Fruit fly (Drosophila melanogaster) whole organism, embryonic: ENCODE results near the gene CG1971.

Experiments
- Ada2b ChIP-seq: fragments of 200-800 bp; sonication (Bioruptor generic); IDR thresholded peaks from 2 replicates; pipeline ENCODE4 v1.3.6; 2022; ENCODE audit warnings: missing biosample characterization, missing genetic modification characterization
- BEAF-32 ChIP-seq: fragments of 200-800 bp; sonication (Bioruptor generic); optimal IDR thresholded peaks from 3 replicates; lab custom pipeline; 2017; ENCODE audit warnings: missing biosample characterization, missing genetic modification characterization, mild to moderate bottlenecking, moderate library complexity, missing genetic modification reagents
- CG10209 ChIP-seq: fragments of 200-800 bp; sonication (Bioruptor generic); optimal IDR thresholded peaks from 3 replicates; lab custom pipeline; 2017; ENCODE audit warnings: missing biosample characterization, mild to moderate bottlenecking, missing genetic modification characterization, missing genetic modification reagents
- CG10274 ChIP-seq: fragments of 200-800 bp; sonication (Bioruptor generic); optimal IDR thresholded peaks from 3 replicates; lab custom pipeline; 2017; ENCODE audit warnings: missing biosample characterization, mild to moderate bottlenecking, missing genetic modification characterization
- CG10462 ChIP-seq: fragments of 200-800 bp; sonication (Bioruptor generic); optimal IDR thresholded peaks from 2 replicates; lab custom pipeline; 2016; ENCODE audit warnings: missing biosample characterization, missing genetic modification characterization
- CG10979 ChIP-seq: fragments of 200-800 bp; sonication (Bioruptor generic); optimal IDR thresholded peaks from 2 replicates; lab custom pipeline; 2018; ENCODE audit warnings: missing biosample characterization, mild to moderate bottlenecking, missing genetic modification characterization, moderate library complexity
- CG12659 ChIP-seq: fragments of 200-800 bp; sonication (Bioruptor generic); optimal IDR thresholded peaks from 3 replicates; lab custom pipeline; 2017; ENCODE audit warnings: mild to moderate bottlenecking, missing biosample characterization, missing genetic modification reagents, missing genetic modification characterization
- CG12769 ChIP-seq: fragments of 200-800 bp; sonication (Bioruptor generic); optimal IDR thresholded peaks from 2 replicates; lab custom pipeline; 2019; ENCODE audit warnings: missing biosample characterization, mild to moderate bottlenecking, missing genetic modification characterization, moderate library complexity
- CG17359 ChIP-seq: fragments of 200-800 bp; sonication (Bioruptor generic); optimal IDR thresholded peaks from 3 replicates; lab custom pipeline; 2018; ENCODE audit warnings: missing biosample characterization, mild to moderate bottlenecking, missing genetic modification characterization, moderate library complexity
- CG2678 ChIP-seq: fragments of 200-800 bp; sonication (Bioruptor generic); optimal IDR thresholded peaks from 3 replicates; lab custom pipeline; 2019; ENCODE audit warnings: missing biosample characterization, mild to moderate bottlenecking, missing genetic modification characterization, moderate library complexity
- CG31441 ChIP-seq: fragments of 200-800 bp; sonication (Bioruptor generic); IDR thresholded peaks from 2 replicates; pipeline ENCODE4 v1.3.6; 2022; ENCODE audit warnings: missing biosample characterization, missing genetic modification characterization
- CG4617 ChIP-seq: fragments of 200-800 bp; sonication (Bioruptor generic); optimal IDR thresholded peaks from 3 replicates; lab custom pipeline; 2016; ENCODE audit warnings: missing biosample characterization, missing genetic modification characterization, borderline replicate concordance
- CG6683 ChIP-seq: fragments of 200-800 bp; sonication (Bioruptor generic); optimal IDR thresholded peaks from 2 replicates; lab custom pipeline; 2017; ENCODE audit warnings: missing biosample characterization, mild to moderate bottlenecking, missing genetic modification characterization, missing genetic modification reagents
- CG7372 ChIP-seq: fragments of 200-800 bp; sonication (Bioruptor generic); IDR thresholded peaks from 2 replicates; pipeline ENCODE4 v1.3.6; 2022; ENCODE audit warnings: missing biosample characterization, missing genetic modification characterization
- CG8388 ChIP-seq: fragments of 200-800 bp; sonication (Bioruptor generic); optimal IDR thresholded peaks from 2 replicates; lab custom pipeline; 2019; ENCODE audit warnings: missing biosample characterization, mild to moderate bottlenecking, missing genetic modification characterization, moderate library complexity
- CG8765 ChIP-seq: fragments of 200-800 bp; sonication (Bioruptor generic); IDR thresholded peaks from 2 replicates; pipeline ENCODE4 v1.3.6; 2022; ENCODE audit warnings: missing biosample characterization, missing genetic modification characterization
- CG8924 ChIP-seq: fragments of 200-800 bp; optimal IDR thresholded peaks from 3 replicates; lab custom pipeline; 2019; ENCODE audit warnings: missing biosample characterization, mild to moderate bottlenecking, missing genetic modification characterization, moderate library complexity
- CG9609 ChIP-seq: fragments of 200-800 bp; sonication (Bioruptor generic); optimal IDR thresholded peaks from 3 replicates; lab custom pipeline; 2016; ENCODE audit warnings: missing biosample characterization, missing genetic modification characterization
- CkIIα-i1 ChIP-seq: fragments of 200-800 bp; sonication (Bioruptor generic); IDR thresholded peaks from 2 replicates; pipeline ENCODE4 v1.3.6; 2022; ENCODE audit warnings: missing biosample characterization, missing genetic modification characterization
- Eip74EF ChIP-seq, 2 experiments: fragments of 200-800 bp in 1 of 2; fragments of >200 bp in 1 of 2; sonication (Bioruptor generic) in 1 of 2; optimal IDR thresholded peaks; 2 replicates each; lab custom pipeline; 2017 to 2019; ENCODE audit warnings: missing biosample characterization in 2 of 2, missing genetic modification characterization in 2 of 2, mild to moderate bottlenecking in 1 of 2, moderate library complexity in 1 of 2
- Fer3 ChIP-seq: fragments of 200-800 bp; sonication (Bioruptor generic); optimal IDR thresholded peaks from 2 replicates; lab custom pipeline; 2018; ENCODE audit warnings: missing biosample characterization, mild to moderate bottlenecking, missing genetic modification characterization, moderate library complexity
- Myb ChIP-seq: fragments of 200-800 bp; sonication (Bioruptor generic); optimal IDR thresholded peaks from 2 replicates; lab custom pipeline; 2016; ENCODE audit warnings: missing biosample characterization, missing genetic modification characterization
- Rx ChIP-seq: fragments of 200-800 bp; sonication (Bioruptor generic); IDR thresholded peaks from 2 replicates; pipeline ENCODE4 v1.3.6; 2022; ENCODE audit warnings: missing biosample characterization, missing genetic modification characterization
- Scr ChIP-seq: fragments of 200-800 bp; sonication (Bioruptor generic); IDR thresholded peaks from 2 replicates; pipeline ENCODE4 v1.3.6; 2022; ENCODE audit warnings: missing biosample characterization, missing genetic modification characterization; ENCODE audit not compliant: partially characterized antibody
- Trl ChIP-seq, 3 experiments: fragments of >200 bp in 2 of 3; fragments of 200-800 bp in 1 of 3; sonication (Bioruptor generic) in 1 of 3; optimal IDR thresholded peaks; 2 replicates in 1 of 3; 3 replicates in 2 of 3; lab custom pipeline; 2016 to 2017; ENCODE audit warnings: missing biosample characterization in 1 of 3, missing genetic modification characterization in 1 of 3
- abd-A ChIP-seq: fragments of 200-800 bp; sonication (Bioruptor generic); optimal IDR thresholded peaks from 3 replicates; lab custom pipeline; 2019; ENCODE audit warnings: missing biosample characterization, mild to moderate bottlenecking, missing genetic modification characterization, moderate library complexity
- bab2 ChIP-seq: fragments of 200-800 bp; sonication (Bioruptor generic); optimal IDR thresholded peaks from 2 replicates; lab custom pipeline; 2016; ENCODE audit warnings: missing biosample characterization, missing genetic modification characterization
- chif ChIP-seq, 2 experiments: fragments of 200-800 bp; sonication (Bioruptor generic); optimal IDR thresholded peaks; 3 replicates each; lab custom pipeline; 2016; ENCODE audit warnings: missing biosample characterization in 2 of 2, missing genetic modification characterization in 2 of 2
- crol ChIP-seq: fragments of 200-800 bp; sonication (Bioruptor generic); IDR thresholded peaks from 2 replicates; pipeline ENCODE4 v1.3.6; 2022; ENCODE audit warnings: missing biosample characterization, missing genetic modification characterization
- da ChIP-seq: fragments of 200-800 bp; sonication (Bioruptor generic); optimal IDR thresholded peaks from 2 replicates; lab custom pipeline; 2016; ENCODE audit warnings: missing biosample characterization, missing genetic modification characterization
- ems ChIP-seq: fragments of 200-800 bp; sonication (Bioruptor generic); optimal IDR thresholded peaks from 3 replicates; lab custom pipeline; 2016; ENCODE audit warnings: missing biosample characterization, missing genetic modification characterization
- exex ChIP-seq: fragments of 200-800 bp; sonication (Bioruptor generic); optimal IDR thresholded peaks from 4 replicates; lab custom pipeline; 2018; ENCODE audit warnings: missing biosample characterization, mild to moderate bottlenecking, missing genetic modification characterization, moderate library complexity
- ftz-f1 ChIP-seq: fragments of 200-800 bp; sonication (Bioruptor generic); optimal IDR thresholded peaks from 2 replicates; lab custom pipeline; 2016; ENCODE audit warnings: missing biosample characterization, missing genetic modification characterization
- gfzf ChIP-seq: fragments of 200-800 bp; sonication (Bioruptor generic); optimal IDR thresholded peaks from 2 replicates; lab custom pipeline; 2016; ENCODE audit warnings: missing biosample characterization, mild to moderate bottlenecking, missing genetic modification characterization, moderate library complexity
- jing ChIP-seq: fragments of 200-800 bp; sonication (Bioruptor generic); optimal IDR thresholded peaks from 2 replicates; lab custom pipeline; 2018; ENCODE audit warnings: missing biosample characterization, mild to moderate bottlenecking, missing genetic modification characterization
- klu ChIP-seq: fragments of 200-800 bp; sonication (Bioruptor generic); IDR thresholded peaks from 2 replicates; pipeline ENCODE4 v1.3.6; 2022; ENCODE audit warnings: missing biosample characterization, missing genetic modification characterization
- lbe ChIP-seq: fragments of 200-800 bp; sonication (Bioruptor generic); optimal IDR thresholded peaks from 2 replicates; lab custom pipeline; 2016; ENCODE audit warnings: missing biosample characterization, mild to moderate bottlenecking, missing genetic modification characterization
- maf-S ChIP-seq: fragments of 200-800 bp; sonication (Bioruptor generic); optimal IDR thresholded peaks from 2 replicates; lab custom pipeline; 2016; ENCODE audit warnings: missing biosample characterization, missing genetic modification characterization
- nom ChIP-seq: fragments of 200-800 bp; sonication (Bioruptor generic); optimal IDR thresholded peaks from 2 replicates; lab custom pipeline; 2017; ENCODE audit warnings: missing biosample characterization, missing genetic modification characterization, mild to moderate bottlenecking, moderate library complexity, missing genetic modification reagents
- prd ChIP-seq, 3 experiments: fragments of >200 bp in 2 of 3; fragments of 200-800 bp in 1 of 3; sonication (Bioruptor generic) in 1 of 3; optimal IDR thresholded peaks in 2 of 3; IDR thresholded peaks in 1 of 3; 2 replicates in 2 of 3; 3 replicates in 1 of 3; pipeline versions ENCODE4 v1.3.6 to Lab custom; 2017 to 2022; ENCODE audit warnings: missing biosample characterization in 1 of 3, missing genetic modification characterization in 1 of 3
- psq ChIP-seq: fragments of 200-800 bp; sonication (Bioruptor generic); optimal IDR thresholded peaks from 2 replicates; lab custom pipeline; 2017; ENCODE audit warnings: missing biosample characterization, missing genetic modification characterization
- repo ChIP-seq: fragments of 200-800 bp; sonication (Bioruptor generic); optimal IDR thresholded peaks from 2 replicates; lab custom pipeline; 2016; ENCODE audit warnings: missing biosample characterization, missing genetic modification characterization
- rib ChIP-seq: fragments of 200-800 bp; sonication (Bioruptor generic); IDR thresholded peaks from 2 replicates; pipeline ENCODE4 v1.3.6; 2022; ENCODE audit warnings: missing biosample characterization, missing genetic modification characterization
- seq ChIP-seq: fragments of 200-800 bp; sonication (Bioruptor generic); IDR thresholded peaks from 2 replicates; pipeline ENCODE4 v1.3.6; 2022; ENCODE audit warnings: missing biosample characterization, missing genetic modification characterization
- sim ChIP-seq: fragments of 200-800 bp; sonication (Bioruptor generic); IDR thresholded peaks from 2 replicates; pipeline ENCODE4 v1.3.6; 2022; ENCODE audit warnings: missing biosample characterization, missing genetic modification characterization
- sna ChIP-seq: fragments of 200-800 bp; sonication (Bioruptor generic); IDR thresholded peaks from 2 replicates; pipeline ENCODE4 v1.3.6; 2022; ENCODE audit warnings: missing biosample characterization, missing genetic modification characterization; ENCODE audit not compliant: partially characterized antibody
- tup ChIP-seq: fragments of 200-800 bp; sonication (Bioruptor generic); optimal IDR thresholded peaks from 2 replicates; lab custom pipeline; 2016; ENCODE audit warnings: missing biosample characterization, mild to moderate bottlenecking, missing genetic modification characterization, moderate library complexity
- wek ChIP-seq: fragments of 200-800 bp; sonication (Bioruptor generic); optimal IDR thresholded peaks from 3 replicates; lab custom pipeline; 2018; ENCODE audit warnings: missing biosample characterization, mild to moderate bottlenecking, missing genetic modification characterization, moderate library complexity
- zen ChIP-seq: fragments of 200-800 bp; sonication (Bioruptor generic); optimal IDR thresholded peaks from 3 replicates; lab custom pipeline; 2018; ENCODE audit warnings: missing biosample characterization, mild to moderate bottlenecking, missing genetic modification characterization, moderate library complexity

Gene CG1971

dm6 chr3R:31810073-31810530 lies 4.8 kb downstream of the CG1971 start, which contains the start of gene Rift (continued):
- peak in 1 of 2 experiments; percentile 1 for TF ChIP-seq Eip74EF (GFP tag; optimal IDR thresholded peaks at IDR 0.05; lab: Kevin White, UChicago)
- TF ChIP-seq CG10462 (GFP tag; lab: Kevin White, UChicago), result no peak
- TF ChIP-seq CG4617, result no peak
- peak; percentile 36 for TF ChIP-seq CG8388 (GFP tag; lab: Kevin White, UChicago)
- TF ChIP-seq CG9609 (GFP tag; lab: Kevin White, UChicago), result peak; percentile 31
- TF ChIP-seq zen (tag; lab: Kevin White, UChicago), result no peak
- no peak for TF ChIP-seq klu
- TF ChIP-seq Fer3, result peak; percentile 51
- no peak for TF ChIP-seq psq
- no peak for TF ChIP-seq CG2678 (tag; lab: Kevin White, UChicago)
- no peak for TF ChIP-seq tup (GFP tag; lab: Kevin White, UChicago)
- TF ChIP-seq CG8765 (GFP tag; lab: Robert Waterston, UW), result no peak
- peak; percentile 48 for TF ChIP-seq CG8924 (tag; lab: Kevin White, UChicago)
- peak; percentile 38 for TF ChIP-seq lbe (GFP tag; lab: Kevin White, UChicago)
- no peak for TF ChIP-seq Myb (GFP tag; lab: Kevin White, UChicago)
- no peak for TF ChIP-seq CG10274 (GFP tag; lab: Kevin White, UChicago)
- TF ChIP-seq rib (GFP tag; lab: Robert Waterston, UW), result no peak
- no peak for TF ChIP-seq jing (GFP tag; lab: Kevin White, UChicago)
- TF ChIP-seq da, result no peak
- no peak for TF ChIP-seq abd-A (tag; lab: Kevin White, UChicago)
- peak; percentile 37; the same call in 1 of the 2 replicates for TF ChIP-seq Ada2b (GFP tag; lab: Robert Waterston, UW)
- TF ChIP-seq sim (GFP tag; lab: Robert Waterston, UW), result no peak
- TF ChIP-seq Rx (GFP tag; lab: Robert Waterston, UW), result no peak
- TF ChIP-seq sna (GFP tag; lab: Robert Waterston, UW), result 0 out of 2 replicates have a peak, but pooled peaks have one; percentile 36
- no peak for TF ChIP-seq gfzf (GFP tag; lab: Kevin White, UChicago)
- no peak for TF ChIP-seq BEAF-32
- TF ChIP-seq exex (tag; lab: Kevin White, UChicago), result no peak
- peak; percentile 47 for TF ChIP-seq CG12659
- TF ChIP-seq CG31441 (GFP tag; lab: Robert Waterston, UW), result no peak
- peak; percentile 61 for TF ChIP-seq CG12769
- TF ChIP-seq Trl (optimal IDR thresholded peaks at IDR 0.05; lab: Kevin White, UChicago), result peak; percentile 72 to 85
- no peak for TF ChIP-seq Trl (GFP tag; optimal IDR thresholded peaks at IDR 0.05; lab: Kevin White, UChicago)
- no peak for TF ChIP-seq wek (GFP tag; lab: Kevin White, UChicago)
- TF ChIP-seq CG10979 (tag; lab: Kevin White, UChicago), result peak; percentile 22
- TF ChIP-seq Scr (GFP tag; lab: Robert Waterston, UW), result no peak
- TF ChIP-seq chif (GFP tag; optimal IDR thresholded peaks at IDR 0.05; lab: Kevin White, UChicago), result no peak
- TF ChIP-seq CG7372 (GFP tag; lab: Robert Waterston, UW), result no peak
- no peak for TF ChIP-seq crol (GFP tag; lab: Robert Waterston, UW)
- TF ChIP-seq nom, result peak; percentile 4
- TF ChIP-seq CG17359 (tag; lab: Kevin White, UChicago), result peak; percentile 53
- TF ChIP-seq maf-S, result no peak
- TF ChIP-seq repo (GFP tag; lab: Kevin White, UChicago), result no peak
- TF ChIP-seq bab2, result peak; percentile 30
- no peak for TF ChIP-seq ftz-f1 (GFP tag; lab: Kevin White, UChicago)
- no peak; the same call in 1 of the 2 replicates for TF ChIP-seq seq
- no peak for TF ChIP-seq prd (optimal IDR thresholded peaks at IDR 0.05; lab: Kevin White, UChicago)
- TF ChIP-seq prd (GFP tag; IDR thresholded peaks at IDR 0.05; lab: Robert Waterston, UW), result peak; percentile 64; the same call in 2 of the 3 replicates
- TF ChIP-seq CG10209 (GFP tag; lab: Kevin White, UChicago), result peak; percentile 26
- no peak for TF ChIP-seq CkIIα-i1
- no peak for TF ChIP-seq CG6683 (GFP tag; lab: Kevin White, UChicago)
- no peak for TF ChIP-seq ems (GFP tag; lab: Kevin White, UChicago)
